Worm (Caenorhabditis elegans) whole organism, midembryonic: ENCODE results near the gene F56F11.4.
"Not testable (repeated sequence)": the region's sequence is repeated elsewhere in the genome, so short reads cannot be mapped to it uniquely, and the experiment has no call there.

Experiments used
- T22C8.4 ChIP-seq: fragments of 200-800 bp; sonication (Bioruptor generic); IDR thresholded peaks from 2 replicates; pipeline ENCODE4 v1.3.6; 2022; ENCODE audit warnings: missing genetic modification characterization, missing compliant biosample characterization
- cog-1 ChIP-seq: sonication (generic microtip); optimal IDR thresholded peaks from 2 replicates; lab custom pipeline; 2016; ENCODE audit warnings: missing genetic modification characterization, missing compliant biosample characterization
- flt-1 ChIP-seq: fragments of 200-800 bp; sonication (Bioruptor generic); IDR thresholded peaks from 2 replicates; pipeline ENCODE4 v1.3.6; 2022; ENCODE audit warnings: missing genetic modification characterization, missing compliant biosample characterization
- klf-2 ChIP-seq: fragments of 200-800 bp; sonication (Bioruptor generic); conservative IDR thresholded peaks from 2 replicates; pipeline ENCODE4 v1.3.6; 2022; ENCODE audit warnings: missing genetic modification reagents, missing genetic modification characterization, missing compliant biosample characterization
- med-1 ChIP-seq: sonication (generic microtip); optimal IDR thresholded peaks from 2 replicates; lab custom pipeline; 2017; ENCODE audit warnings: missing genetic modification characterization, mild to moderate bottlenecking, missing compliant biosample characterization, antibody characterized with exemption, missing genetic modification reagents; ENCODE audit not compliant: insufficient read depth
- ref-1 ChIP-seq: fragments of 200-800 bp; sonication (Bioruptor generic); conservative IDR thresholded peaks from 2 replicates; pipeline ENCODE4 v1.3.6; 2022; ENCODE audit warnings: missing genetic modification reagents, missing genetic modification characterization, missing compliant biosample characterization
- tab-1 ChIP-seq: fragments of 200-800 bp; sonication (Bioruptor generic); IDR thresholded peaks from 2 replicates; pipeline ENCODE4 v1.3.6; 2022; ENCODE audit warnings: missing genetic modification characterization, missing compliant biosample characterization
- ztf-23 ChIP-seq: fragments of 200-800 bp; sonication (Bioruptor generic); IDR thresholded peaks from 2 replicates; pipeline ENCODE4 v1.3.6; 2022; ENCODE audit warnings: missing genetic modification reagents, missing genetic modification characterization, missing compliant biosample characterization
- ztf-29 ChIP-seq: fragments of 200-800 bp; sonication (Bioruptor generic); IDR thresholded peaks from 2 replicates; pipeline ENCODE4 v1.3.6; 2022; ENCODE audit warnings: missing genetic modification reagents, missing genetic modification characterization, missing compliant biosample characterization

F56F11.4 gene

ce11 chrIII:2834363-2834762 lies 21.7 kb upstream of the F56F11.4 start, which contains the start of gene txdc-17:
Gene txdc-17 (plus strand): TSS chrIII:2834663.
- no peak for TF ChIP-seq med-1

- no peak for TF ChIP-seq flt-1 (GFP tag; lab: Robert Waterston, UW)
- no peak for TF ChIP-seq ztf-29 (GFP tag; lab: Robert Waterston, UW)
- TF ChIP-seq T22C8.4 (GFP tag; lab: Robert Waterston, UW) = peak; percentile 77
These were observed 21.0 kb upstream of the F56F11.4 start for ce11 chrIII:2834998-2835397.

ce11 chrIII:2836339-2836738 lies 19.7 kb upstream of the F56F11.4 start, which contains the start of gene josd-1:
Gene josd-1 (plus strand): TSS chrIII:2836639.
- no peak for TF ChIP-seq med-1
- TF ChIP-seq klf-2 (GFP tag; lab: Robert Waterston, UW) = no peak
- no peak; the same call in 1 of the 2 replicates for TF ChIP-seq T22C8.4 (GFP tag; lab: Robert Waterston, UW)
- TF ChIP-seq ref-1 (GFP tag; lab: Robert Waterston, UW) = no peak

- TF ChIP-seq T22C8.4 (GFP tag; lab: Robert Waterston, UW) = peak; percentile 100
These were observed 19.1 kb upstream of the F56F11.4 start for ce11 chrIII:2836742-2837416.

ce11 chrIII:2840877-2841540 lies 15.0 kb upstream of the F56F11.4 start, which contains the start of gene Y71H2AR.2:
Gene Y71H2AR.2 (minus strand): TSS chrIII:2840927.
- TF ChIP-seq ztf-29 (GFP tag; lab: Robert Waterston, UW) (no peak), cog-1 (tag; lab: Kevin White, UChicago) (no peak), ztf-23 (GFP tag; lab: Robert Waterston, UW) (no peak), tab-1 (no peak), flt-1 (GFP tag; lab: Robert Waterston, UW) (no peak), T22C8.4 (GFP tag; lab: Robert Waterston, UW) (no peak), klf-2 (GFP tag; lab: Robert Waterston, UW) (no peak), ref-1 (GFP tag; lab: Robert Waterston, UW) (no peak)

- no peak for TF ChIP-seq flt-1 (GFP tag; lab: Robert Waterston, UW)
- no peak for TF ChIP-seq T22C8.4 (GFP tag; lab: Robert Waterston, UW)
- no peak for TF ChIP-seq med-1
- no peak for TF ChIP-seq tab-1
- no peak for TF ChIP-seq klf-2 (GFP tag; lab: Robert Waterston, UW)
- no peak for TF ChIP-seq ztf-29 (GFP tag; lab: Robert Waterston, UW)
- no peak for TF ChIP-seq ref-1 (GFP tag; lab: Robert Waterston, UW)
- no peak for TF ChIP-seq cog-1 (tag; lab: Kevin White, UChicago)
- TF ChIP-seq ztf-23 (GFP tag; lab: Robert Waterston, UW) = no peak
These were observed 14.1 kb upstream of the F56F11.4 start, which contains the start of gene H34I24.2 for ce11 chrIII:2841856-2842373. Gene H34I24.2 (plus strand): TSS chrIII:2842044.

- not testable (repeated sequence) for TF ChIP-seq T22C8.4, ztf-29, klf-2 (GFP tag; lab: Robert Waterston, UW)
These were observed 9.3 kb upstream of the F56F11.4 start, which contains the start of gene H34I24.1 for ce11 chrIII:2846747-2847146. Gene H34I24.1 (plus strand): TSS chrIII:2847047.

ce11 chrIII:2858334-2858733 lies 2.3 kb downstream of the F56F11.4 start:
- TF ChIP-seq klf-2 (GFP tag; lab: Robert Waterston, UW) (no peak), cog-1 (tag; lab: Kevin White, UChicago) (no peak), flt-1 (GFP tag; lab: Robert Waterston, UW) (no peak), ztf-29 (GFP tag; lab: Robert Waterston, UW) (no peak), ref-1 (GFP tag; lab: Robert Waterston, UW) (no peak), T22C8.4 (GFP tag; lab: Robert Waterston, UW) (no peak), ztf-23 (GFP tag; lab: Robert Waterston, UW) (no peak), med-1 (no peak), tab-1 (no peak)

- no peak for TF ChIP-seq ztf-29 (GFP tag; lab: Robert Waterston, UW)
- TF ChIP-seq klf-2 (GFP tag; lab: Robert Waterston, UW) = no peak
- TF ChIP-seq cog-1 (tag; lab: Kevin White, UChicago) = no peak
- TF ChIP-seq flt-1 (GFP tag; lab: Robert Waterston, UW) = no peak
- TF ChIP-seq T22C8.4 (GFP tag; lab: Robert Waterston, UW) = no peak
- TF ChIP-seq med-1 = no peak
- TF ChIP-seq ref-1 (GFP tag; lab: Robert Waterston, UW) = no peak
- no peak for TF ChIP-seq ztf-23 (GFP tag; lab: Robert Waterston, UW)
- TF ChIP-seq tab-1 = no peak
These were observed 8.6 kb downstream of the F56F11.4 start for ce11 chrIII:2864669-2865068.

- TF ChIP-seq ztf-29 (GFP tag; lab: Robert Waterston, UW) (no peak), ztf-23 (GFP tag; lab: Robert Waterston, UW) (no peak), cog-1 (tag; lab: Kevin White, UChicago) (no peak), klf-2 (GFP tag; lab: Robert Waterston, UW) (no peak), tab-1 (no peak), T22C8.4 (GFP tag; lab: Robert Waterston, UW) (no peak), ref-1 (GFP tag; lab: Robert Waterston, UW) (no peak), med-1 (no peak), flt-1 (GFP tag; lab: Robert Waterston, UW) (no peak)
These were observed 10.6 kb downstream of the F56F11.4 start for ce11 chrIII:2866597-2866996.
